Fruit fly (Drosophila melanogaster) Kc167 (cell line): ENCODE results near the gene mirr.

Experiments used
- Myc ChIP-seq: fragments of >200 bp; optimal IDR thresholded peaks from 2 replicates; lab custom pipeline; 2017; ENCODE audit warnings: missing external identifiers
- Sin3A ChIP-seq: fragments of >200 bp; optimal IDR thresholded peaks from 2 replicates; lab custom pipeline; 2018; ENCODE audit warnings: missing external identifiers
- h ChIP-seq: fragments of >200 bp; optimal IDR thresholded peaks from 3 replicates; lab custom pipeline; 2018; ENCODE audit warnings: missing external identifiers
- insv ChIP-seq: fragments of >200 bp; optimal IDR thresholded peaks from 3 replicates; lab custom pipeline; 2018; ENCODE audit warnings: missing external identifiers
- psq ChIP-seq: fragments of >200 bp; optimal IDR thresholded peaks from 2 replicates; lab custom pipeline; 2017; ENCODE audit warnings: missing external identifiers
- ttk ChIP-seq: sonication (Bioruptor generic); optimal IDR thresholded peaks from 2 replicates; lab custom pipeline; 2017; ENCODE audit warnings: missing external identifiers

The mirr gene

dm6 chr3L:12667998-12668616 lies 25.3 kb upstream of the mirr start:
- no peak for TF ChIP-seq psq
- TF ChIP-seq Sin3A (lab: Kevin White, UChicago), result no peak
- no peak for TF ChIP-seq Myc
- TF ChIP-seq ttk (lab: Kevin White, UChicago), result no peak
- TF ChIP-seq h (lab: Kevin White, UChicago), result no peak
- no peak for TF ChIP-seq insv (lab: Kevin White, UChicago)

- TF ChIP-seq psq (no peak), ttk (lab: Kevin White, UChicago) (no peak), Myc (no peak), h (lab: Kevin White, UChicago) (no peak), Sin3A (lab: Kevin White, UChicago) (no peak), insv (lab: Kevin White, UChicago) (no peak)
Measured at dm6 chr3L:12672748-12673288, 20.6 kb upstream of the mirr start.

dm6 chr3L:12673405-12673804 lies 20.0 kb upstream of the mirr start:
- no peak for TF ChIP-seq Myc
- TF ChIP-seq h (lab: Kevin White, UChicago), result no peak
- no peak for TF ChIP-seq psq
- no peak for TF ChIP-seq ttk (lab: Kevin White, UChicago)
- no peak for TF ChIP-seq insv (lab: Kevin White, UChicago)
- TF ChIP-seq Sin3A (lab: Kevin White, UChicago), result no peak

- no peak for TF ChIP-seq h (lab: Kevin White, UChicago)
- TF ChIP-seq Sin3A (lab: Kevin White, UChicago), result no peak
- no peak for TF ChIP-seq insv (lab: Kevin White, UChicago)
- TF ChIP-seq psq, result no peak
- no peak for TF ChIP-seq ttk (lab: Kevin White, UChicago)
- TF ChIP-seq Myc, result no peak
Measured at dm6 chr3L:12675251-12675860, 18.1 kb upstream of the mirr start.

- TF ChIP-seq Sin3A (lab: Kevin White, UChicago), result no peak
- no peak for TF ChIP-seq insv (lab: Kevin White, UChicago)
- TF ChIP-seq psq, result no peak
- no peak for TF ChIP-seq ttk (lab: Kevin White, UChicago)
- TF ChIP-seq h (lab: Kevin White, UChicago), result no peak
- no peak for TF ChIP-seq Myc
Measured at dm6 chr3L:12675864-12676263, 17.6 kb upstream of the mirr start.

- TF ChIP-seq ttk (lab: Kevin White, UChicago), result no peak
- TF ChIP-seq insv (lab: Kevin White, UChicago), result no peak
- TF ChIP-seq psq, result no peak
- TF ChIP-seq h (lab: Kevin White, UChicago), result no peak
- TF ChIP-seq Sin3A (lab: Kevin White, UChicago), result no peak
- TF ChIP-seq Myc, result no peak
Measured at dm6 chr3L:12677367-12677946, 16.0 kb upstream of the mirr start.

- TF ChIP-seq ttk (lab: Kevin White, UChicago) (no peak), insv (lab: Kevin White, UChicago) (no peak), Myc (no peak)
Measured at dm6 chr3L:12677952-12678351, 15.5 kb upstream of the mirr start.

dm6 chr3L:12678380-12678779 lies 15.1 kb upstream of the mirr start:
- TF ChIP-seq Sin3A (lab: Kevin White, UChicago) (no peak), psq (no peak), ttk (lab: Kevin White, UChicago) (no peak), h (lab: Kevin White, UChicago) (no peak), insv (lab: Kevin White, UChicago) (no peak), Myc (no peak)

- TF ChIP-seq Myc (no peak), Sin3A (lab: Kevin White, UChicago) (no peak), psq (no peak), ttk (lab: Kevin White, UChicago) (no peak), h (lab: Kevin White, UChicago) (no peak), insv (lab: Kevin White, UChicago) (no peak)
Measured at dm6 chr3L:12679260-12679659, 14.2 kb upstream of the mirr start.

dm6 chr3L:12680445-12680844 lies 13.0 kb upstream of the mirr start:
- TF ChIP-seq ttk (lab: Kevin White, UChicago), result no peak
- TF ChIP-seq h (lab: Kevin White, UChicago), result no peak
- TF ChIP-seq psq, result no peak
- TF ChIP-seq Myc, result no peak
- no peak for TF ChIP-seq Sin3A (lab: Kevin White, UChicago)
- TF ChIP-seq insv (lab: Kevin White, UChicago), result no peak

dm6 chr3L:12681375-12681774 lies 12.1 kb upstream of the mirr start:
- TF ChIP-seq psq, result no peak

- no peak for TF ChIP-seq ttk (lab: Kevin White, UChicago)
- no peak for TF ChIP-seq psq
- TF ChIP-seq Sin3A (lab: Kevin White, UChicago), result no peak
- no peak for TF ChIP-seq insv (lab: Kevin White, UChicago)
- TF ChIP-seq h (lab: Kevin White, UChicago), result no peak
- no peak for TF ChIP-seq Myc
Measured at dm6 chr3L:12684690-12685089, 8.7 kb upstream of the mirr start.
